Fruit fly (Drosophila melanogaster): Measurements from ENCODE around the gene CG42526.
A peak's percentile ranks its signal among the peaks of the same experiment; 100 is the strongest.

CG42526 gene

DNA sequence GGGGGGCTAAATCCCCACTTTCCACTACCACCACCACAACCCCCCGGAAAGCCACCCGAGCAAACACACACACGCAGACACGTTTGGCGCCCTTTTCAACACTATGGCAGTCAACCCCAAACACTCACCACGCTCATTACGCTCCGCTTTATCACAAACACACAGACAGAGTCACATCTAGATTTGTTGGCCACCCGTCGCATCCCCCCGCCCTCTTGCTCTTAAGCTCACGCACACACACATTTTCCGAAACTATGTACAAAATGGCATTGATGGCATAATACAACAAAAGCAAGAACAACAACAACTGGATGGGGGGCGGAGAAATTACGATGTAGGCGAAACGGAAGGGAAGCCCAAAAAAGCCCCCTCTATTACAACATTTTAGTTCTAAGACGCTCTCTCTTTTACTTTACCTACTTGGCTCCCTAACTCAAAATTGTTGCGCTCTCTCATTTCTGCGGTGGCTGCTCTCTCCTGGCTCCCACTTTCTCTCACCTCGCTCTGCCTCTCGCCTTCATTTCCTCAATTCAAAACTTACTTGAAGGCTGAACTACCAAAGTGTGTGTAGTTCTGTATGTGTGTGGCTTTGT is 30.5 kb upstream of the CG42526 start (continued):
- 0 out of 2 replicates have a peak, but pooled peaks have one; percentile 28 for TF ChIP-seq CG32767 (GFP tag; IDR thresholded peaks at IDR 0.05)
- peak; percentile 70 for TF ChIP-seq mirr (GFP tag; optimal IDR thresholded peaks at IDR 0.05)
- no peak for TF ChIP-seq peb (GFP tag; IDR thresholded peaks at IDR 0.05)
- peak; percentile 30 for TF ChIP-seq Hey (tag; optimal IDR thresholded peaks at IDR 0.05)
- TF ChIP-seq MTF-1 (GFP tag; optimal IDR thresholded peaks at IDR 0.05; ENCODE audit: borderline replicate concordance), result peak; percentile 10
- no peak for TF ChIP-seq CG9932 (GFP tag; IDR thresholded peaks at IDR 0.05)
- no peak for TF ChIP-seq inv (GFP tag; IDR thresholded peaks at IDR 0.05; ENCODE audit: partially characterized antibody)
- peak; percentile 29; the same call in 1 of the 2 replicates for TF ChIP-seq vvl (GFP tag; IDR thresholded peaks at IDR 0.05)
- no peak for TF ChIP-seq CG1832 (GFP tag; optimal IDR thresholded peaks at IDR 0.05)
- peak; percentile 99 for TF ChIP-seq abd-A (tag; optimal IDR thresholded peaks at IDR 0.05)
- peak; percentile 28 for TF ChIP-seq Fer1 (GFP tag; optimal IDR thresholded peaks at IDR 0.05)
- TF ChIP-seq yki (optimal IDR thresholded peaks at IDR 0.05), result peak; percentile 49
- TF ChIP-seq ranshi (GFP tag; IDR thresholded peaks at IDR 0.05), result no peak
- TF ChIP-seq onecut (GFP tag; IDR thresholded peaks at IDR 0.05), result peak; percentile 15; the same call in 1 of the 2 replicates
- TF ChIP-seq CG14860 (GFP tag; IDR thresholded peaks at IDR 0.05; ENCODE audit: partially characterized antibody), result no peak
- no peak for TF ChIP-seq CG13775 (GFP tag; optimal IDR thresholded peaks at IDR 0.05)
- TF ChIP-seq CG17359 (tag; optimal IDR thresholded peaks at IDR 0.05), result no peak
- no peak for TF ChIP-seq NfI (GFP tag; optimal IDR thresholded peaks at IDR 0.05)
- no peak for TF ChIP-seq CG2116 (GFP tag; optimal IDR thresholded peaks at IDR 0.05)
- TF ChIP-seq CG4730 (GFP tag; IDR thresholded peaks at IDR 0.05), result no peak
- TF ChIP-seq ase (GFP tag; IDR thresholded peaks at IDR 0.05), result no peak
- TF ChIP-seq lab (GFP tag; optimal IDR thresholded peaks at IDR 0.05), result peak; percentile 9
- TF ChIP-seq ttk (GFP tag; IDR thresholded peaks at IDR 0.05), result 0 out of 2 replicates have a peak, but pooled peaks have one; percentile 52
- TF ChIP-seq CG13894 (tag; optimal IDR thresholded peaks at IDR 0.05), result peak; percentile 49
- TF ChIP-seq CG4328 (GFP tag; optimal IDR thresholded peaks at IDR 0.05), result peak; percentile 38
- no peak for TF ChIP-seq gsb (GFP tag; IDR thresholded peaks at IDR 0.05)
- TF ChIP-seq tll (GFP tag; optimal IDR thresholded peaks at IDR 0.05), result no peak
- peak; percentile 23; the same call in 1 of the 2 replicates for TF ChIP-seq hbn (GFP tag; IDR thresholded peaks at IDR 0.05; ENCODE audit: partially characterized antibody)
- TF ChIP-seq Blimp-1 (GFP tag; optimal IDR thresholded peaks at IDR 0.05), result no peak
- TF ChIP-seq CG8478 (optimal IDR thresholded peaks at IDR 0.05), result peak; percentile 77
- TF ChIP-seq wor (GFP tag; IDR thresholded peaks at IDR 0.05), result no peak
- peak; percentile 22 for TF ChIP-seq Nf-YC (tag; optimal IDR thresholded peaks at IDR 0.05)
- no peak for TF ChIP-seq psq (GFP tag; optimal IDR thresholded peaks at IDR 0.05)
- TF ChIP-seq zfh1 (GFP tag; IDR thresholded peaks at IDR 0.05), result no peak
- TF ChIP-seq kni (GFP tag; optimal IDR thresholded peaks at IDR 0.05), result peak; percentile 71
- no peak for TF ChIP-seq Fer3 (tag; optimal IDR thresholded peaks at IDR 0.05)
- no peak for TF ChIP-seq dm (GFP tag; optimal IDR thresholded peaks at IDR 0.05)
- TF ChIP-seq chinmo (GFP tag; IDR thresholded peaks at IDR 0.05; ENCODE audit: partially characterized antibody), result 0 out of 4 replicates have a peak, but pooled peaks have one; percentile 40
- TF ChIP-seq CG11695 (GFP tag; IDR thresholded peaks at IDR 0.05), result no peak
- TF ChIP-seq CG4360 (GFP tag; IDR thresholded peaks at IDR 0.05), result peak; percentile 75
- TF ChIP-seq sug (tag; optimal IDR thresholded peaks at IDR 0.05), result peak; percentile 76
- no peak for TF ChIP-seq CG11247 (GFP tag; IDR thresholded peaks at IDR 0.05)
- peak; percentile 13; the same call in 1 of the 3 replicates for TF ChIP-seq row (GFP tag; IDR thresholded peaks at IDR 0.05)
- TF ChIP-seq cg (GFP tag; optimal IDR thresholded peaks at IDR 0.05), result peak; percentile 88
- 0 out of 3 replicates have a peak, but pooled peaks have one; percentile 16 for TF ChIP-seq z (GFP tag; IDR thresholded peaks at IDR 0.05)
- no peak for TF ChIP-seq CG2712 (tag; optimal IDR thresholded peaks at IDR 0.05)
- TF ChIP-seq CG1024 (GFP tag; IDR thresholded peaks at IDR 0.05), result no peak
- no peak for TF ChIP-seq CG18619 (GFP tag; optimal IDR thresholded peaks at IDR 0.05)
- peak; percentile 22 for TF ChIP-seq CrebB (tag; optimal IDR thresholded peaks at IDR 0.05)
- 0 out of 2 replicates have a peak, but pooled peaks have one; percentile 36 for TF ChIP-seq CG42726 (GFP tag; IDR thresholded peaks at IDR 0.05; ENCODE audit: partially characterized antibody)
